Worm (Caenorhabditis elegans) whole organism, L4 larva: ENCODE data around the gene T20D3.14.

Experiments
- Y48G9A.11 ChIP-seq: fragments of 200-800 bp; sonication (Bioruptor generic); IDR thresholded peaks from 2 replicates; pipeline ENCODE4 v1.3.6; 2022; ENCODE audit warnings: missing genetic modification reagents, missing genetic modification characterization, missing compliant biosample characterization
- Y75B8A.6 ChIP-seq: fragments of 200-800 bp; sonication (Bioruptor generic); IDR thresholded peaks from 2 replicates; pipeline ENCODE4 v1.3.6; 2022; ENCODE audit warnings: missing genetic modification reagents, missing genetic modification characterization, missing compliant biosample characterization
- aly-2 ChIP-seq: sonication (generic microtip); optimal IDR thresholded peaks from 2 replicates; lab custom pipeline; 2018; ENCODE audit warnings: missing biosample characterization, missing genetic modification characterization
- ama-1 ChIP-seq: fragments of 150-350 bp; optimal IDR thresholded peaks from 2 replicates; lab custom pipeline; 2014; ENCODE audit warnings: inconsistent platforms, mixed read lengths
- ceh-28 ChIP-seq: fragments of 150-350 bp; optimal IDR thresholded peaks from 2 replicates; lab custom pipeline; 2014; ENCODE audit warnings: missing biosample characterization, missing genetic modification reagents, missing genetic modification characterization
- daf-12 ChIP-seq: fragments of 150-350 bp; optimal IDR thresholded peaks from 2 replicates; lab custom pipeline; 2014; ENCODE audit warnings: missing biosample characterization, missing genetic modification reagents, missing genetic modification characterization
- lsy-2 ChIP-seq, 2 experiments: fragments of 150-350 bp in 1 of 2; sonication (generic microtip) in 1 of 2; optimal IDR thresholded peaks; 2 replicates each; lab custom pipeline; 2014 to 2017; ENCODE audit warnings: missing biosample characterization in 2 of 2, missing genetic modification characterization in 2 of 2
- nhr-28 ChIP-seq: fragments of 150-350 bp; optimal IDR thresholded peaks from 2 replicates; lab custom pipeline; 2014; ENCODE audit warnings: missing biosample characterization, missing genetic modification characterization
- nhr-76 ChIP-seq: fragments of 150-350 bp; optimal IDR thresholded peaks from 2 replicates; lab custom pipeline; 2014; ENCODE audit warnings: missing biosample characterization, missing genetic modification characterization
- nhr-77 ChIP-seq: fragments of 150-350 bp; optimal IDR thresholded peaks from 2 replicates; lab custom pipeline; 2014; ENCODE audit warnings: missing biosample characterization, missing genetic modification characterization
- unc-62 ChIP-seq, 3 experiments: fragments of 150-350 bp in 1 of 3; sonication (generic microtip); optimal IDR thresholded peaks in 2 of 3; peaks in 1 of 3; 1 replicate in 1 of 3; 2 replicates in 2 of 3; lab custom pipeline; 2014 to 2017; ENCODE audit warnings: missing biosample characterization in 3 of 3, missing genetic modification characterization in 3 of 3, missing genetic modification reagents in 3 of 3, missing genotype in 1 of 3

DNA sequence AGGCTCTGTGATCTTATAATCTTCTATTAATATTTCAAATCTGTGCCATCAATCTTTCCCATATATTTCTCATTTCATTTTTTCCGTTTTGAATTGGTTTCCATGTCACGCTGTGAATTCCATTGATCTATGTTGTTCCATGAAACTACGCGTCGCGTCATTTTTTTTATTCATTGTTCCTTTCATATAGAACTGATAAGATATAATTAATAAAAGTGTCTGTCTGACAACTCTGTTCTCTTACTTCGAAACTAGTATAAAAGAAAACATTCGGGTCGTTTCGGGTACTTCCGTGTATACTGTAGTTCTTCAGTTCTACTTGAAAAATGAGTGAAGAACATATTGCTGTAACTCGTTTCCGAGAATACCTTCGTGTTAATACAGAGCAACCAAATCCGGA is 38.8 kb upstream of the T20D3.14 start, which contains the start of gene C10C5.3:
- TF ChIP-seq lsy-2 (tag; optimal IDR thresholded peaks at IDR 0.05; lab: Kevin White, UChicago) (no peak), aly-2 (tag; lab: Kevin White, UChicago) (no peak), nhr-28 (tag; lab: Kevin White, UChicago) (no peak), ama-1 (lab: Kevin White, UChicago) (no peak), ceh-28 (no peak), daf-12 (tag; lab: Kevin White, UChicago) (no peak), nhr-77 (no peak), nhr-76 (no peak), Y48G9A.11 (no peak), Y75B8A.6 (no peak), unc-62 (GFP tag; optimal IDR thresholded peaks at IDR 0.05 in 1 of 2; lab: Kevin White, UChicago) (no peak), unc-62 (tag; optimal IDR thresholded peaks at IDR 0.05; lab: Kevin White, UChicago) (no peak)
